Worm (Caenorhabditis elegans) whole organism, midembryonic: ENCODE results near the gene mes-1.

Source experiments
- T22C8.4 ChIP-seq: fragments of 200-800 bp; sonication (Bioruptor generic); IDR thresholded peaks from 2 replicates; pipeline ENCODE4 v1.3.6; 2022; ENCODE audit warnings: missing genetic modification characterization, missing compliant biosample characterization
- klf-2 ChIP-seq: fragments of 200-800 bp; sonication (Bioruptor generic); conservative IDR thresholded peaks from 2 replicates; pipeline ENCODE4 v1.3.6; 2022; ENCODE audit warnings: missing genetic modification reagents, missing genetic modification characterization, missing compliant biosample characterization
- med-1 ChIP-seq: sonication (generic microtip); optimal IDR thresholded peaks from 2 replicates; lab custom pipeline; 2017; ENCODE audit warnings: missing genetic modification characterization, mild to moderate bottlenecking, missing compliant biosample characterization, antibody characterized with exemption, missing genetic modification reagents; ENCODE audit not compliant: insufficient read depth
- ref-1 ChIP-seq: fragments of 200-800 bp; sonication (Bioruptor generic); conservative IDR thresholded peaks from 2 replicates; pipeline ENCODE4 v1.3.6; 2022; ENCODE audit warnings: missing genetic modification reagents, missing genetic modification characterization, missing compliant biosample characterization
- tab-1 ChIP-seq: fragments of 200-800 bp; sonication (Bioruptor generic); IDR thresholded peaks from 2 replicates; pipeline ENCODE4 v1.3.6; 2022; ENCODE audit warnings: missing genetic modification characterization, missing compliant biosample characterization
- ztf-23 ChIP-seq: fragments of 200-800 bp; sonication (Bioruptor generic); IDR thresholded peaks from 2 replicates; pipeline ENCODE4 v1.3.6; 2022; ENCODE audit warnings: missing genetic modification reagents, missing genetic modification characterization, missing compliant biosample characterization
- ztf-29 ChIP-seq: fragments of 200-800 bp; sonication (Bioruptor generic); IDR thresholded peaks from 2 replicates; pipeline ENCODE4 v1.3.6; 2022; ENCODE audit warnings: missing genetic modification reagents, missing genetic modification characterization, missing compliant biosample characterization

- TF ChIP-seq ref-1 (GFP tag; lab: Robert Waterston, UW) = no peak
- TF ChIP-seq ztf-29 (GFP tag; lab: Robert Waterston, UW) = no peak
- TF ChIP-seq med-1 (GFP tag; lab: Kevin White, UChicago) = no peak
- no peak for TF ChIP-seq ztf-23
- TF ChIP-seq T22C8.4 (GFP tag; lab: Robert Waterston, UW) = no peak
- no peak for TF ChIP-seq klf-2 (GFP tag; lab: Robert Waterston, UW)
- TF ChIP-seq tab-1 = no peak
Measured at ce11 chrX:11869260-11869659, 12.0 kb downstream of the mes-1 start, which contains the start of gene dot-1.2.
